Fruit fly (Drosophila melanogaster) whole organism, embryonic: ENCODE results near the gene FucTD.

ENCODE experiments used
- Ada2b ChIP-seq: fragments of 200-800 bp; sonication (Bioruptor generic); IDR thresholded peaks from 2 replicates; pipeline ENCODE4 v1.3.6; 2022; ENCODE audit warnings: missing biosample characterization, missing genetic modification characterization
- Atf6 ChIP-seq: fragments of 200-800 bp; sonication (Bioruptor generic); IDR thresholded peaks from 2 replicates; pipeline ENCODE4 v1.3.6; 2022; ENCODE audit warnings: missing biosample characterization, missing genetic modification characterization
- Bgb ChIP-seq: fragments of 200-800 bp; sonication (Bioruptor generic); IDR thresholded peaks from 2 replicates; pipeline ENCODE4 v1.3.6; 2022; ENCODE audit warnings: missing biosample characterization, missing genetic modification characterization; ENCODE audit not compliant: partially characterized antibody
- CG10209 ChIP-seq: fragments of 200-800 bp; sonication (Bioruptor generic); optimal IDR thresholded peaks from 3 replicates; lab custom pipeline; 2017; ENCODE audit warnings: missing biosample characterization, mild to moderate bottlenecking, missing genetic modification characterization, missing genetic modification reagents
- CG10979 ChIP-seq: fragments of 200-800 bp; sonication (Bioruptor generic); optimal IDR thresholded peaks from 2 replicates; lab custom pipeline; 2018; ENCODE audit warnings: missing biosample characterization, mild to moderate bottlenecking, missing genetic modification characterization, moderate library complexity
- CG12155 ChIP-seq: fragments of 200-800 bp; sonication (Bioruptor generic); optimal IDR thresholded peaks from 3 replicates; lab custom pipeline; 2016; ENCODE audit warnings: missing biosample characterization, missing genetic modification characterization
- CG12299 ChIP-seq: fragments of 200-800 bp; sonication (Bioruptor generic); optimal IDR thresholded peaks from 2 replicates; lab custom pipeline; 2018; ENCODE audit warnings: missing biosample characterization, mild to moderate bottlenecking, missing genetic modification characterization
- CG12744 ChIP-seq: fragments of 200-800 bp; sonication (Bioruptor generic); optimal IDR thresholded peaks from 2 replicates; lab custom pipeline; 2016; ENCODE audit warnings: missing biosample characterization, missing genetic modification characterization
- CG13424 ChIP-seq: fragments of 200-800 bp; sonication (Bioruptor generic); optimal IDR thresholded peaks from 2 replicates; lab custom pipeline; 2019; ENCODE audit warnings: missing biosample characterization, mild to moderate bottlenecking, missing genetic modification characterization, moderate library complexity
- CG13624 ChIP-seq: fragments of 200-800 bp; sonication (Bioruptor generic); optimal IDR thresholded peaks from 2 replicates; lab custom pipeline; 2016; ENCODE audit warnings: missing biosample characterization, missing genetic modification characterization
- CG15269 ChIP-seq: fragments of 200-800 bp; sonication (Bioruptor generic); optimal IDR thresholded peaks from 2 replicates; lab custom pipeline; 2018; ENCODE audit warnings: missing biosample characterization, mild to moderate bottlenecking, missing genetic modification characterization, moderate library complexity
- CG16779 ChIP-seq: fragments of 200-800 bp; sonication (Bioruptor generic); IDR thresholded peaks from 2 replicates; pipeline ENCODE4 v1.3.6; 2022; ENCODE audit warnings: missing biosample characterization, missing genetic modification characterization
- CG16863 ChIP-seq: fragments of 200-800 bp; sonication (Bioruptor generic); optimal IDR thresholded peaks from 3 replicates; lab custom pipeline; 2016; ENCODE audit warnings: missing biosample characterization, missing genetic modification characterization
- CG3163 ChIP-seq: fragments of 200-800 bp; sonication (Bioruptor generic); optimal IDR thresholded peaks from 3 replicates; lab custom pipeline; 2016; ENCODE audit warnings: missing biosample characterization, missing genetic modification characterization
- CG8359 ChIP-seq: fragments of 200-800 bp; sonication (Bioruptor generic); optimal IDR thresholded peaks from 2 replicates; lab custom pipeline; 2017; ENCODE audit warnings: missing biosample characterization, mild to moderate bottlenecking, missing genetic modification characterization, borderline replicate concordance
- Deaf1 ChIP-seq: fragments of 200-800 bp; optimal IDR thresholded peaks from 3 replicates; lab custom pipeline; 2019; ENCODE audit warnings: missing biosample characterization, mild to moderate bottlenecking, missing genetic modification characterization, moderate library complexity
- Dip2 ChIP-seq: fragments of 200-800 bp; sonication (Bioruptor generic); IDR thresholded peaks from 2 replicates; pipeline ENCODE4 v1.3.6; 2022; ENCODE audit warnings: missing biosample characterization, missing genetic modification characterization
- Dref ChIP-seq: fragments of 200-800 bp; sonication (Bioruptor generic); IDR thresholded peaks from 2 replicates; pipeline ENCODE4 v1.3.6; 2022; ENCODE audit warnings: missing biosample characterization, missing genetic modification characterization
- Eip74EF ChIP-seq, 2 experiments: fragments of 200-800 bp in 1 of 2; fragments of >200 bp in 1 of 2; sonication (Bioruptor generic) in 1 of 2; optimal IDR thresholded peaks; 2 replicates each; lab custom pipeline; 2017 to 2019; ENCODE audit warnings: missing biosample characterization in 2 of 2, missing genetic modification characterization in 2 of 2, mild to moderate bottlenecking in 1 of 2, moderate library complexity in 1 of 2
- HLHmδ ChIP-seq: fragments of 200-800 bp; sonication (Bioruptor generic); optimal IDR thresholded peaks from 2 replicates; lab custom pipeline; 2018; ENCODE audit warnings: missing biosample characterization, mild to moderate bottlenecking, missing genetic modification characterization, moderate library complexity
- Hand ChIP-seq: fragments of 200-800 bp; sonication (Bioruptor generic); optimal IDR thresholded peaks from 2 replicates; lab custom pipeline; 2017; ENCODE audit warnings: mild to moderate bottlenecking, missing biosample characterization, missing genetic modification reagents, missing genetic modification characterization
- Hmx ChIP-seq: fragments of 200-800 bp; sonication (Bioruptor generic); optimal IDR thresholded peaks from 2 replicates; lab custom pipeline; 2016; ENCODE audit warnings: missing biosample characterization, missing genetic modification characterization
- Lim3 ChIP-seq: fragments of 200-800 bp; sonication (Bioruptor generic); IDR thresholded peaks from 2 replicates; pipeline ENCODE4 v1.3.6; 2022; ENCODE audit warnings: missing biosample characterization, missing genetic modification characterization
- Mad ChIP-seq: fragments of 200-800 bp; sonication (Bioruptor generic); optimal IDR thresholded peaks from 2 replicates; lab custom pipeline; 2016; ENCODE audit warnings: missing biosample characterization, missing genetic modification characterization
- Oaz ChIP-seq: fragments of 200-800 bp; sonication (Bioruptor generic); IDR thresholded peaks from 2 replicates; pipeline ENCODE4 v1.3.6; 2022; ENCODE audit warnings: missing biosample characterization, missing genetic modification characterization
- PHDP ChIP-seq: fragments of 200-800 bp; sonication (Bioruptor generic); optimal IDR thresholded peaks from 3 replicates; lab custom pipeline; 2018; ENCODE audit warnings: missing biosample characterization, mild to moderate bottlenecking, missing genetic modification characterization, moderate library complexity
- Sox100B ChIP-seq: fragments of 200-800 bp; sonication (Bioruptor generic); optimal IDR thresholded peaks from 3 replicates; lab custom pipeline; 2018; ENCODE audit warnings: missing biosample characterization, mild to moderate bottlenecking, missing genetic modification characterization
- ac ChIP-seq: fragments of 200-800 bp; sonication (Bioruptor generic); optimal IDR thresholded peaks from 3 replicates; lab custom pipeline; 2017; ENCODE audit warnings: missing biosample characterization, mild to moderate bottlenecking, missing genetic modification characterization
- ash1 ChIP-seq: fragments of 200-800 bp; sonication (Bioruptor generic); optimal IDR thresholded peaks from 2 replicates; lab custom pipeline; 2018; ENCODE audit warnings: missing biosample characterization, mild to moderate bottlenecking, missing genetic modification characterization
- ato ChIP-seq: fragments of 200-800 bp; sonication (Bioruptor generic); IDR thresholded peaks from 2 replicates; pipeline ENCODE4 v1.3.6; 2022; ENCODE audit warnings: missing biosample characterization, missing genetic modification characterization; ENCODE audit not compliant: partially characterized antibody
- az2 ChIP-seq: fragments of 200-800 bp; sonication (Bioruptor generic); optimal IDR thresholded peaks from 3 replicates; lab custom pipeline; 2016; ENCODE audit warnings: missing biosample characterization, missing genetic modification characterization
- btn ChIP-seq: fragments of 200-800 bp; sonication (Bioruptor generic); optimal IDR thresholded peaks from 2 replicates; lab custom pipeline; 2016; ENCODE audit warnings: missing biosample characterization, missing genetic modification characterization
- ci ChIP-seq: fragments of 200-800 bp; sonication (Bioruptor generic); IDR thresholded peaks from 3 replicates; pipeline ENCODE4 v1.3.6; 2022; ENCODE audit warnings: missing biosample characterization, missing genetic modification characterization
- dm ChIP-seq: fragments of 200-800 bp; sonication (Bioruptor generic); optimal IDR thresholded peaks from 3 replicates; lab custom pipeline; 2016; ENCODE audit warnings: missing biosample characterization, missing genetic modification characterization
- dmrt11E ChIP-seq: fragments of 200-800 bp; sonication (Bioruptor generic); optimal IDR thresholded peaks from 3 replicates; lab custom pipeline; 2018; ENCODE audit warnings: missing biosample characterization, mild to moderate bottlenecking, missing genetic modification characterization, moderate library complexity
- en ChIP-seq: fragments of 200-800 bp; sonication (Bioruptor generic); optimal IDR thresholded peaks from 2 replicates; lab custom pipeline; 2016; ENCODE audit warnings: missing biosample characterization, missing genetic modification characterization
- fd96Cb ChIP-seq: fragments of 200-800 bp; sonication (Bioruptor generic); optimal IDR thresholded peaks from 2 replicates; lab custom pipeline; 2018; ENCODE audit warnings: missing biosample characterization, mild to moderate bottlenecking, missing genetic modification characterization, moderate library complexity
- ftz-f1 ChIP-seq: fragments of 200-800 bp; sonication (Bioruptor generic); optimal IDR thresholded peaks from 2 replicates; lab custom pipeline; 2016; ENCODE audit warnings: missing biosample characterization, missing genetic modification characterization
- gt ChIP-seq: fragments of 200-800 bp; sonication (Bioruptor generic); IDR thresholded peaks from 2 replicates; pipeline ENCODE4 v1.3.6; 2022; ENCODE audit warnings: missing biosample characterization, missing genetic modification characterization
- ind ChIP-seq: fragments of 200-800 bp; sonication (Bioruptor generic); optimal IDR thresholded peaks from 3 replicates; lab custom pipeline; 2016; ENCODE audit warnings: missing biosample characterization, missing genetic modification characterization
- lov ChIP-seq, 2 experiments: fragments of 200-800 bp in 1 of 2; fragments of >200 bp in 1 of 2; sonication (Bioruptor generic) in 1 of 2; IDR thresholded peaks in 1 of 2; optimal IDR thresholded peaks in 1 of 2; 2 replicates in 1 of 2; 3 replicates in 1 of 2; pipeline versions ENCODE4 v1.3.6 to Lab custom; 2017 to 2022; ENCODE audit warnings: missing biosample characterization in 1 of 2, missing genetic modification characterization in 1 of 2
- mam ChIP-seq: fragments of 200-800 bp; sonication (Bioruptor generic); optimal IDR thresholded peaks from 3 replicates; lab custom pipeline; 2016; ENCODE audit warnings: missing biosample characterization, missing genetic modification characterization
- sim ChIP-seq: fragments of 200-800 bp; sonication (Bioruptor generic); IDR thresholded peaks from 2 replicates; pipeline ENCODE4 v1.3.6; 2022; ENCODE audit warnings: missing biosample characterization, missing genetic modification characterization
- so ChIP-seq: fragments of 200-800 bp; sonication (Bioruptor generic); IDR thresholded peaks from 3 replicates; pipeline ENCODE4 v1.3.6; 2022; ENCODE audit warnings: missing biosample characterization, missing genetic modification characterization
- tll ChIP-seq, 2 experiments: fragments of 200-800 bp in 1 of 2; fragments of >200 bp in 1 of 2; sonication (Bioruptor generic) in 1 of 2; optimal IDR thresholded peaks; 2 replicates each; lab custom pipeline; 2017 to 2019; ENCODE audit warnings: missing biosample characterization in 2 of 2, missing genetic modification characterization in 2 of 2, mild to moderate bottlenecking in 1 of 2, moderate library complexity in 1 of 2
- tna ChIP-seq: fragments of 200-800 bp; sonication (Bioruptor generic); IDR thresholded peaks from 2 replicates; pipeline ENCODE4 v1.3.6; 2022; ENCODE audit warnings: missing biosample characterization, missing genetic modification characterization; ENCODE audit not compliant: partially characterized antibody
- toy ChIP-seq: fragments of 200-800 bp; sonication (Bioruptor generic); IDR thresholded peaks from 2 replicates; pipeline ENCODE4 v1.3.6; 2022; ENCODE audit warnings: missing biosample characterization, missing genetic modification characterization
- vvl ChIP-seq: fragments of 200-800 bp; sonication (Bioruptor generic); IDR thresholded peaks from 2 replicates; pipeline ENCODE4 v1.3.6; 2022; ENCODE audit warnings: missing biosample characterization, missing genetic modification characterization

Gene FucTD

dm6 chr3L:1378862-1379543, 37.0 kb upstream of the FucTD start (continued):
- TF ChIP-seq Lim3 (GFP tag; lab: Robert Waterston, UW): no peak
- TF ChIP-seq az2 (GFP tag; lab: Kevin White, UChicago): peak; percentile 25
- no peak for TF ChIP-seq ftz-f1 (GFP tag; lab: Kevin White, UChicago)
- TF ChIP-seq CG12744 (GFP tag; lab: Kevin White, UChicago): no peak
- TF ChIP-seq CG15269 (tag; lab: Kevin White, UChicago): peak; percentile 39
- TF ChIP-seq tna (GFP tag; lab: Robert Waterston, UW): 0 out of 2 replicates have a peak, but pooled peaks have one; percentile 30
- TF ChIP-seq Eip74EF (GFP tag; optimal IDR thresholded peaks at IDR 0.05; lab: Kevin White, UChicago): peak in 1 of 2 experiments; percentile 21
- TF ChIP-seq CG13424: peak; percentile 62
- no peak for TF ChIP-seq Mad (GFP tag; lab: Kevin White, UChicago)
- peak; percentile 67; the same call in 2 of the 3 replicates for TF ChIP-seq ci
- no peak; the same call in 2 of the 3 replicates for TF ChIP-seq so (GFP tag; lab: Robert Waterston, UW)
- no peak for TF ChIP-seq en
- no peak for TF ChIP-seq CG3163 (GFP tag; lab: Kevin White, UChicago)
- TF ChIP-seq Bgb (GFP tag; lab: Robert Waterston, UW): no peak
- no peak for TF ChIP-seq Hand (GFP tag; lab: Kevin White, UChicago)
- TF ChIP-seq vvl (GFP tag; lab: Robert Waterston, UW): peak; percentile 88
- no peak for TF ChIP-seq Oaz (GFP tag; lab: Robert Waterston, UW)
- peak; percentile 11; the same call in 1 of the 2 replicates for TF ChIP-seq Atf6 (GFP tag; lab: Robert Waterston, UW)
- peak; percentile 62 for TF ChIP-seq CG10209 (GFP tag; lab: Kevin White, UChicago)
- no peak for TF ChIP-seq Dip2
- TF ChIP-seq ac (GFP tag; lab: Kevin White, UChicago): no peak
- no peak for TF ChIP-seq tll (GFP tag; optimal IDR thresholded peaks at IDR 0.05; lab: Kevin White, UChicago)
- TF ChIP-seq mam (GFP tag; lab: Kevin White, UChicago): peak; percentile 7
- peak; percentile 75 for TF ChIP-seq sim (GFP tag; lab: Robert Waterston, UW)
- peak; percentile 2 for TF ChIP-seq btn
- TF ChIP-seq Ada2b (GFP tag; lab: Robert Waterston, UW): peak; percentile 56; the same call in 1 of the 2 replicates
- TF ChIP-seq ato (GFP tag; lab: Robert Waterston, UW): no peak
- TF ChIP-seq ash1 (GFP tag; lab: Kevin White, UChicago): no peak
- TF ChIP-seq CG16779 (GFP tag; lab: Robert Waterston, UW): no peak
- TF ChIP-seq CG13624 (GFP tag; lab: Kevin White, UChicago): no peak
- TF ChIP-seq fd96Cb (tag; lab: Kevin White, UChicago): peak; percentile 52
- peak; percentile 41 for TF ChIP-seq gt
- 0 out of 2 replicates have a peak, but pooled peaks have one; percentile 8 for TF ChIP-seq Dref (GFP tag; lab: Robert Waterston, UW)
- no peak for TF ChIP-seq HLHmδ (GFP tag; lab: Kevin White, UChicago)
- TF ChIP-seq Deaf1: no peak
- peak; percentile 10 for TF ChIP-seq CG8359 (GFP tag; lab: Kevin White, UChicago)
- TF ChIP-seq lov (optimal IDR thresholded peaks at IDR 0.05; lab: Kevin White, UChicago): no peak
- TF ChIP-seq lov (GFP tag; IDR thresholded peaks at IDR 0.05; lab: Robert Waterston, UW): peak; percentile 58; the same call in 2 of the 3 replicates
- no peak for TF ChIP-seq CG12299 (tag; lab: Kevin White, UChicago)
- peak; percentile 4 for TF ChIP-seq ind (GFP tag; lab: Kevin White, UChicago)
- TF ChIP-seq dm: no peak
- TF ChIP-seq CG10979 (tag; lab: Kevin White, UChicago): peak; percentile 78
- peak; percentile 31; the same call in 1 of the 2 replicates for TF ChIP-seq toy (GFP tag; lab: Robert Waterston, UW)
- TF ChIP-seq CG12155 (GFP tag; lab: Kevin White, UChicago): no peak
- peak; percentile 63 for TF ChIP-seq PHDP (tag; lab: Kevin White, UChicago)
- TF ChIP-seq Sox100B (GFP tag; lab: Kevin White, UChicago): peak; percentile 45
- peak; percentile 83 for TF ChIP-seq dmrt11E (tag; lab: Kevin White, UChicago)
- peak; percentile 35 for TF ChIP-seq CG16863 (GFP tag; lab: Kevin White, UChicago)
- no peak for TF ChIP-seq Hmx (GFP tag; lab: Kevin White, UChicago)
